Worm (Caenorhabditis elegans) whole organism, young adult: ENCODE measurements around the gene lir-2.

Experiments
- B0019.2 ChIP-seq: fragments of 200-800 bp; sonication (Bioruptor generic); conservative IDR thresholded peaks from 2 replicates; pipeline ENCODE4 v1.3.6; 2022; ENCODE audit warnings: missing genetic modification reagents, missing genetic modification characterization, missing compliant biosample characterization
- C06A6.2 ChIP-seq: fragments of 200-800 bp; sonication (Bioruptor generic); conservative IDR thresholded peaks from 2 replicates; pipeline ENCODE4 v1.3.6; 2022; ENCODE audit warnings: missing genetic modification characterization, missing compliant biosample characterization
- C17E4.6 ChIP-seq: fragments of 200-800 bp; sonication (Bioruptor generic); IDR thresholded peaks from 2 replicates; pipeline ENCODE4 v1.3.6; 2022; ENCODE audit warnings: missing genetic modification reagents, missing genetic modification characterization, missing compliant biosample characterization
- F10E7.11 ChIP-seq: sonication (generic microtip); optimal IDR thresholded peaks from 2 replicates; lab custom pipeline; 2017; ENCODE audit warnings: mild to moderate bottlenecking, missing genetic modification characterization, moderate library complexity, missing compliant biosample characterization
- F49E8.2 ChIP-seq: sonication (generic microtip); optimal IDR thresholded peaks from 3 replicates; lab custom pipeline; 2017; ENCODE audit warnings: missing genetic modification characterization, mild to moderate bottlenecking, missing compliant biosample characterization, antibody characterized with exemption, moderate library complexity; ENCODE audit not compliant: insufficient read depth
- F57C9.4 ChIP-seq: sonication (generic microtip); optimal IDR thresholded peaks from 2 replicates; lab custom pipeline; 2017; ENCODE audit warnings: mild to moderate bottlenecking, missing genetic modification characterization, missing compliant biosample characterization
- K11D2.4 ChIP-seq: fragments of 200-800 bp; sonication (Bioruptor generic); IDR thresholded peaks from 2 replicates; pipeline ENCODE4 v1.3.6; 2022; ENCODE audit warnings: missing genetic modification reagents, missing genetic modification characterization, missing compliant biosample characterization
- Y56A3A.18 ChIP-seq: fragments of 200-800 bp; sonication (Bioruptor generic); IDR thresholded peaks from 2 replicates; pipeline ENCODE4 v1.3.6; 2022; ENCODE audit warnings: missing genetic modification reagents, missing genetic modification characterization, missing compliant biosample characterization
- Y95B8A.8 ChIP-seq: fragments of 200-800 bp; sonication (Bioruptor generic); IDR thresholded peaks from 2 replicates; pipeline ENCODE4 v1.3.6; 2022; ENCODE audit warnings: missing genetic modification reagents, missing genetic modification characterization, missing compliant biosample characterization
- ZK185.1 ChIP-seq: sonication (generic microtip); optimal IDR thresholded peaks from 2 replicates; lab custom pipeline; 2016; ENCODE audit warnings: mild to moderate bottlenecking, missing genetic modification characterization, missing compliant biosample characterization; ENCODE audit not compliant: poor library complexity, severe bottlenecking
- ama-1 ChIP-seq, 3 experiments: fragments of 150-350 bp in 1 of 3; sonication (generic microtip) in 2 of 3; optimal IDR thresholded peaks; 2 replicates each; lab custom pipeline; 2014 to 2018; ENCODE audit warnings: missing biosample characterization in 2 of 3, missing genetic modification characterization in 2 of 3, missing genetic modification reagents in 2 of 3
- aptf-2 ChIP-seq: fragments of 200-800 bp; sonication (Bioruptor generic); conservative IDR thresholded peaks from 2 replicates; pipeline ENCODE4 v1.3.6; 2022; ENCODE audit warnings: missing genetic modification reagents, missing genetic modification characterization, missing compliant biosample characterization
- atf-7 ChIP-seq: sonication (generic microtip); optimal IDR thresholded peaks from 2 replicates; lab custom pipeline; 2017; ENCODE audit warnings: mild to moderate bottlenecking, missing genetic modification characterization, missing compliant biosample characterization
- athp-1 ChIP-seq: sonication (generic microtip); optimal IDR thresholded peaks from 2 replicates; lab custom pipeline; 2017; ENCODE audit warnings: mild to moderate bottlenecking, missing genetic modification characterization, missing compliant biosample characterization
- attf-3 ChIP-seq: fragments of 200-800 bp; sonication (Bioruptor generic); conservative IDR thresholded peaks from 2 replicates; pipeline ENCODE4 v1.3.6; 2022; ENCODE audit warnings: missing genetic modification reagents, missing genetic modification characterization, missing compliant biosample characterization
- bed-1 ChIP-seq: fragments of 200-800 bp; sonication (Bioruptor generic); IDR thresholded peaks from 2 replicates; pipeline ENCODE4 v1.3.6; 2022; ENCODE audit warnings: missing genetic modification reagents, missing genetic modification characterization, missing compliant biosample characterization
- ccch-3 ChIP-seq: fragments of 200-800 bp; sonication (Bioruptor generic); optimal IDR thresholded peaks from 2 replicates; lab custom pipeline; 2018; ENCODE audit warnings: mild to moderate bottlenecking, missing genetic modification characterization, missing compliant biosample characterization
- ceh-79 ChIP-seq: sonication (generic microtip); optimal IDR thresholded peaks from 2 replicates; lab custom pipeline; 2017; ENCODE audit warnings: mild to moderate bottlenecking, missing genetic modification characterization, missing compliant biosample characterization
- dpl-1 ChIP-seq: fragments of 150-350 bp; optimal IDR thresholded peaks from 2 replicates; lab custom pipeline; 2014; ENCODE audit warnings: missing biosample characterization, missing genetic modification reagents, missing genetic modification characterization
- egl-44 ChIP-seq: fragments of 200-800 bp; sonication (Bioruptor generic); IDR thresholded peaks from 2 replicates; pipeline ENCODE4 v1.3.6; 2022; ENCODE audit warnings: missing genetic modification reagents, missing genetic modification characterization, missing compliant biosample characterization
- ekl-4 ChIP-seq: fragments of 200-800 bp; sonication (Bioruptor generic); IDR thresholded peaks from 2 replicates; pipeline ENCODE4 v1.3.6; 2022; ENCODE audit warnings: missing genetic modification reagents, missing genetic modification characterization, missing compliant biosample characterization
- hlh-26 ChIP-seq: fragments of 200-800 bp; sonication (Bioruptor generic); conservative IDR thresholded peaks from 2 replicates; pipeline ENCODE4 v1.3.6; 2022; ENCODE audit warnings: missing genetic modification reagents, missing genetic modification characterization, missing compliant biosample characterization
- hmg-20 ChIP-seq: fragments of 200-800 bp; sonication (Bioruptor generic); IDR thresholded peaks from 2 replicates; pipeline ENCODE4 v1.3.6; 2022; ENCODE audit warnings: missing genetic modification reagents, missing genetic modification characterization, missing compliant biosample characterization
- hsf-1 ChIP-seq: fragments of 200-800 bp; sonication (Bioruptor generic); IDR thresholded peaks from 2 replicates; pipeline ENCODE4 v1.3.6; 2022; ENCODE audit warnings: missing genetic modification reagents, missing genetic modification characterization, missing compliant biosample characterization
- madf-6 ChIP-seq: fragments of 200-800 bp; sonication (Bioruptor generic); IDR thresholded peaks from 2 replicates; pipeline ENCODE4 v1.3.6; 2022; ENCODE audit warnings: missing genetic modification reagents, missing genetic modification characterization, missing compliant biosample characterization
- madf-8 ChIP-seq: fragments of 200-800 bp; sonication (Bioruptor generic); conservative IDR thresholded peaks from 2 replicates; pipeline ENCODE4 v1.3.6; 2022; ENCODE audit warnings: missing genetic modification reagents, missing genetic modification characterization, missing compliant biosample characterization
- mes-4 ChIP-seq: sonication (generic microtip); optimal IDR thresholded peaks from 2 replicates; lab custom pipeline; 2016; ENCODE audit warnings: missing genotype, missing genetic modification characterization, missing compliant biosample characterization
- nfya-2 ChIP-seq: fragments of 200-800 bp; sonication (Bioruptor generic); IDR thresholded peaks from 2 replicates; pipeline ENCODE4 v1.3.6; 2022; ENCODE audit warnings: missing genetic modification reagents, missing genetic modification characterization, missing compliant biosample characterization
- nhr-120 ChIP-seq: fragments of 200-800 bp; sonication (Bioruptor generic); IDR thresholded peaks from 2 replicates; pipeline ENCODE4 v1.3.6; 2022; ENCODE audit warnings: missing genetic modification characterization, missing compliant biosample characterization
- nhr-27 ChIP-seq: fragments of 200-800 bp; sonication (Bioruptor generic); optimal IDR thresholded peaks from 2 replicates; lab custom pipeline; 2018; ENCODE audit warnings: mild to moderate bottlenecking, missing genetic modification characterization, moderate library complexity, missing compliant biosample characterization
- pbrm-1 ChIP-seq: fragments of 200-800 bp; sonication (Bioruptor generic); IDR thresholded peaks from 2 replicates; pipeline ENCODE4 v1.3.6; 2022; ENCODE audit warnings: missing genetic modification reagents, missing genetic modification characterization, missing compliant biosample characterization
- rec-8 ChIP-seq, 2 experiments: sonication (generic microtip); optimal IDR thresholded peaks; 2 replicates each; lab custom pipeline; 2016; ENCODE audit warnings: mild to moderate bottlenecking in 2 of 2, missing genetic modification characterization in 2 of 2, missing genetic modification reagents in 2 of 2, missing genotype in 2 of 2, missing biosample characterization in 1 of 2, missing compliant biosample characterization in 1 of 2, moderate library complexity in 1 of 2
- repo-1 ChIP-seq: sonication (generic microtip); optimal IDR thresholded peaks from 2 replicates; lab custom pipeline; 2017; ENCODE audit warnings: mild to moderate bottlenecking, missing genetic modification characterization, missing compliant biosample characterization
- tlf-1 ChIP-seq: fragments of 200-800 bp; sonication (Bioruptor generic); optimal IDR thresholded peaks from 2 replicates; lab custom pipeline; 2018; ENCODE audit warnings: mild to moderate bottlenecking, missing genetic modification characterization, missing compliant biosample characterization
- zim-3 ChIP-seq: sonication (generic microtip); optimal IDR thresholded peaks from 2 replicates; lab custom pipeline; 2017; ENCODE audit warnings: mild to moderate bottlenecking, missing genetic modification characterization, moderate library complexity, missing compliant biosample characterization
- ztf-18 ChIP-seq: sonication (generic microtip); optimal IDR thresholded peaks from 2 replicates; lab custom pipeline; 2016; ENCODE audit warnings: missing genotype, mild to moderate bottlenecking, missing genetic modification characterization, missing compliant biosample characterization

The lir-2 gene

ce11 chrII:7669409-7669808 is 2.3 kb downstream of the lir-2 start (continued):
- no peak for TF ChIP-seq B0019.2 (GFP tag; lab: Robert Waterston, UW)

- no peak for TF ChIP-seq pbrm-1 (GFP tag; lab: Robert Waterston, UW)
- TF ChIP-seq hsf-1 (GFP tag; lab: Robert Waterston, UW): no peak
- TF ChIP-seq madf-6 (GFP tag; lab: Robert Waterston, UW): no peak
- TF ChIP-seq rec-8 (tag; optimal IDR thresholded peaks at IDR 0.05; lab: Kevin White, UChicago): no peak
- no peak for TF ChIP-seq F10E7.11
- no peak for TF ChIP-seq ekl-4 (GFP tag; lab: Robert Waterston, UW)
- TF ChIP-seq bed-1: no peak
- no peak for TF ChIP-seq K11D2.4 (GFP tag; lab: Robert Waterston, UW)
- no peak for TF ChIP-seq Y95B8A.8 (GFP tag; lab: Robert Waterston, UW)
- no peak for TF ChIP-seq C17E4.6 (GFP tag; lab: Robert Waterston, UW)
- TF ChIP-seq repo-1 (tag; lab: Kevin White, UChicago): no peak
- TF ChIP-seq atf-7 (tag; lab: Kevin White, UChicago): no peak
- TF ChIP-seq ama-1 (optimal IDR thresholded peaks at IDR 0.05; lab: Kevin White, UChicago): no peak
- no peak for TF ChIP-seq ama-1 (GFP tag; optimal IDR thresholded peaks at IDR 0.05; lab: Kevin White, UChicago)
- no peak for TF ChIP-seq aptf-2 (GFP tag; lab: Robert Waterston, UW)
- no peak for TF ChIP-seq F57C9.4 (tag; lab: Kevin White, UChicago)
- no peak for TF ChIP-seq nfya-2 (GFP tag; lab: Robert Waterston, UW)
- TF ChIP-seq dpl-1 (GFP tag; lab: Kevin White, UChicago): no peak
- no peak for TF ChIP-seq egl-44 (GFP tag; lab: Robert Waterston, UW)
- TF ChIP-seq nhr-120 (GFP tag; lab: Robert Waterston, UW): no peak
- TF ChIP-seq tlf-1 (GFP tag; lab: Kevin White, UChicago): no peak
Observed at ce11 chrII:7670039-7670438, 3.0 kb downstream of the lir-2 start.

- TF ChIP-seq mes-4 (tag; lab: Kevin White, UChicago): no peak
- no peak for TF ChIP-seq hmg-20 (GFP tag; lab: Robert Waterston, UW)
- TF ChIP-seq ceh-79 (tag; lab: Kevin White, UChicago): no peak
- no peak for TF ChIP-seq Y56A3A.18 (GFP tag; lab: Robert Waterston, UW)
- no peak for TF ChIP-seq zim-3 (tag; lab: Kevin White, UChicago)
- no peak for TF ChIP-seq ztf-18
Observed at ce11 chrII:7671705-7672104, 4.6 kb downstream of the lir-2 start, which contains the start of gene lir-1. Gene lir-1 (plus strand): TSS chrII:7672005.

ce11 chrII:7675752-7676151 is 8.7 kb downstream of the lir-2 start:
- no peak for TF ChIP-seq ccch-3 (GFP tag; lab: Kevin White, UChicago)
- TF ChIP-seq ZK185.1 (tag; lab: Kevin White, UChicago): no peak
- TF ChIP-seq hlh-26 (GFP tag; lab: Robert Waterston, UW): no peak
- TF ChIP-seq F49E8.2 (tag; lab: Kevin White, UChicago): no peak
- no peak for TF ChIP-seq C06A6.2 (GFP tag; lab: Robert Waterston, UW)
- TF ChIP-seq attf-3 (GFP tag; lab: Robert Waterston, UW): no peak
- no peak for TF ChIP-seq nhr-27
- TF ChIP-seq athp-1 (tag; lab: Kevin White, UChicago): no peak
- no peak for TF ChIP-seq madf-8
